Worm (Caenorhabditis elegans) whole organism, young adult: Measurements from ENCODE around the gene T19C4.24.

Experiments used
- B0019.2 ChIP-seq: fragments of 200-800 bp; sonication (Bioruptor generic); conservative IDR thresholded peaks from 2 replicates; pipeline ENCODE4 v1.3.6; 2022; ENCODE audit warnings: missing genetic modification reagents, missing genetic modification characterization, missing compliant biosample characterization
- B0336.3 ChIP-seq: fragments of 200-800 bp; sonication (Bioruptor generic); IDR thresholded peaks from 2 replicates; pipeline ENCODE4 v1.3.6; 2022; ENCODE audit warnings: missing genetic modification characterization, missing compliant biosample characterization
- C17E4.6 ChIP-seq: fragments of 200-800 bp; sonication (Bioruptor generic); IDR thresholded peaks from 2 replicates; pipeline ENCODE4 v1.3.6; 2022; ENCODE audit warnings: missing genetic modification reagents, missing genetic modification characterization, missing compliant biosample characterization
- F10E7.11 ChIP-seq: sonication (generic microtip); optimal IDR thresholded peaks from 2 replicates; lab custom pipeline; 2017; ENCODE audit warnings: mild to moderate bottlenecking, missing genetic modification characterization, moderate library complexity, missing compliant biosample characterization
- F55B11.4 ChIP-seq: sonication (generic microtip); optimal IDR thresholded peaks from 2 replicates; lab custom pipeline; 2016; ENCODE audit warnings: missing compliant biosample characterization, missing genetic modification characterization, borderline replicate concordance; ENCODE audit not compliant: insufficient read depth
- F57C9.4 ChIP-seq: sonication (generic microtip); optimal IDR thresholded peaks from 2 replicates; lab custom pipeline; 2017; ENCODE audit warnings: mild to moderate bottlenecking, missing genetic modification characterization, missing compliant biosample characterization
- K11D2.4 ChIP-seq: fragments of 200-800 bp; sonication (Bioruptor generic); IDR thresholded peaks from 2 replicates; pipeline ENCODE4 v1.3.6; 2022; ENCODE audit warnings: missing genetic modification reagents, missing genetic modification characterization, missing compliant biosample characterization
- Y53G8AR.9 ChIP-seq: fragments of 200-800 bp; sonication (Bioruptor generic); conservative IDR thresholded peaks from 2 replicates; pipeline ENCODE4 v1.3.6; 2022; ENCODE audit warnings: missing genetic modification reagents, missing genetic modification characterization, missing compliant biosample characterization
- Y79H2A.3 ChIP-seq: fragments of 200-800 bp; sonication (Bioruptor generic); conservative IDR thresholded peaks from 2 replicates; pipeline ENCODE4 v1.3.6; 2022; ENCODE audit warnings: missing genetic modification reagents, missing genetic modification characterization, missing compliant biosample characterization
- ama-1 ChIP-seq, 3 experiments: fragments of 150-350 bp in 1 of 3; sonication (generic microtip) in 2 of 3; optimal IDR thresholded peaks; 2 replicates each; lab custom pipeline; 2014 to 2018; ENCODE audit warnings: missing biosample characterization in 2 of 3, missing genetic modification characterization in 2 of 3, missing genetic modification reagents in 2 of 3
- aptf-2 ChIP-seq: fragments of 200-800 bp; sonication (Bioruptor generic); conservative IDR thresholded peaks from 2 replicates; pipeline ENCODE4 v1.3.6; 2022; ENCODE audit warnings: missing genetic modification reagents, missing genetic modification characterization, missing compliant biosample characterization
- atf-7 ChIP-seq: sonication (generic microtip); optimal IDR thresholded peaks from 2 replicates; lab custom pipeline; 2017; ENCODE audit warnings: mild to moderate bottlenecking, missing genetic modification characterization, missing compliant biosample characterization
- bed-1 ChIP-seq: fragments of 200-800 bp; sonication (Bioruptor generic); IDR thresholded peaks from 2 replicates; pipeline ENCODE4 v1.3.6; 2022; ENCODE audit warnings: missing genetic modification reagents, missing genetic modification characterization, missing compliant biosample characterization
- bed-2 ChIP-seq: fragments of 200-800 bp; sonication (Bioruptor generic); IDR thresholded peaks from 2 replicates; pipeline ENCODE4 v1.3.6; 2022; ENCODE audit warnings: missing genetic modification reagents, missing genetic modification characterization, missing compliant biosample characterization
- cebp-2 ChIP-seq: fragments of 200-800 bp; sonication (Bioruptor generic); IDR thresholded peaks from 2 replicates; pipeline ENCODE4 v1.3.6; 2022; ENCODE audit warnings: missing genetic modification characterization, missing compliant biosample characterization
- dpff-1 ChIP-seq: sonication (generic microtip); optimal IDR thresholded peaks from 2 replicates; lab custom pipeline; 2017; ENCODE audit warnings: mild to moderate bottlenecking, missing genetic modification characterization, missing compliant biosample characterization
- ets-4 ChIP-seq: fragments of 200-800 bp; sonication (Bioruptor generic); optimal IDR thresholded peaks from 2 replicates; lab custom pipeline; 2018; ENCODE audit warnings: mild to moderate bottlenecking, missing genetic modification characterization, missing compliant biosample characterization
- fkh-3 ChIP-seq: sonication (generic microtip); optimal IDR thresholded peaks from 2 replicates; lab custom pipeline; 2016; ENCODE audit warnings: mild to moderate bottlenecking, missing genetic modification characterization, missing compliant biosample characterization
- gei-17 ChIP-seq: fragments of 200-800 bp; sonication (Bioruptor generic); optimal IDR thresholded peaks from 2 replicates; lab custom pipeline; 2018; ENCODE audit warnings: mild to moderate bottlenecking, missing genetic modification characterization, missing compliant biosample characterization
- hlh-12 ChIP-seq: sonication (generic microtip); optimal IDR thresholded peaks from 2 replicates; lab custom pipeline; 2016; ENCODE audit warnings: missing genetic modification characterization, missing compliant biosample characterization
- hlh-26 ChIP-seq: fragments of 200-800 bp; sonication (Bioruptor generic); conservative IDR thresholded peaks from 2 replicates; pipeline ENCODE4 v1.3.6; 2022; ENCODE audit warnings: missing genetic modification reagents, missing genetic modification characterization, missing compliant biosample characterization
- hmg-20 ChIP-seq: fragments of 200-800 bp; sonication (Bioruptor generic); IDR thresholded peaks from 2 replicates; pipeline ENCODE4 v1.3.6; 2022; ENCODE audit warnings: missing genetic modification reagents, missing genetic modification characterization, missing compliant biosample characterization
- hsf-1 ChIP-seq: fragments of 200-800 bp; sonication (Bioruptor generic); IDR thresholded peaks from 2 replicates; pipeline ENCODE4 v1.3.6; 2022; ENCODE audit warnings: missing genetic modification reagents, missing genetic modification characterization, missing compliant biosample characterization
- lag-1 ChIP-seq: fragments of 200-800 bp; sonication (Bioruptor generic); IDR thresholded peaks from 2 replicates; pipeline ENCODE4 v1.3.6; 2022; ENCODE audit warnings: missing genetic modification reagents, missing genetic modification characterization, missing compliant biosample characterization
- let-607 ChIP-seq, 2 experiments: fragments of 200-800 bp in 1 of 2; sonication (Bioruptor generic) in 1 of 2; sonication (generic microtip) in 1 of 2; optimal IDR thresholded peaks; 2 replicates each; lab custom pipeline; 2016 to 2018; ENCODE audit warnings: mild to moderate bottlenecking in 2 of 2, missing compliant biosample characterization in 2 of 2, missing genetic modification characterization in 2 of 2, moderate library complexity in 2 of 2, missing genotype in 1 of 2
- lin-26 ChIP-seq: fragments of 200-800 bp; sonication (Bioruptor generic); IDR thresholded peaks from 2 replicates; pipeline ENCODE4 v1.3.6; 2022; ENCODE audit warnings: missing genetic modification reagents, missing genetic modification characterization, missing compliant biosample characterization
- lin-54 ChIP-seq: fragments of 200-800 bp; sonication (Bioruptor generic); optimal IDR thresholded peaks from 2 replicates; lab custom pipeline; 2018; ENCODE audit warnings: mild to moderate bottlenecking, missing genetic modification characterization, missing compliant biosample characterization
- lir-1 ChIP-seq: fragments of 200-800 bp; sonication (Bioruptor generic); conservative IDR thresholded peaks from 2 replicates; pipeline ENCODE4 v1.3.6; 2022; ENCODE audit warnings: missing genetic modification reagents, missing genetic modification characterization, missing compliant biosample characterization
- lsl-1 ChIP-seq: fragments of 200-800 bp; sonication (Bioruptor generic); optimal IDR thresholded peaks from 2 replicates; lab custom pipeline; 2018; ENCODE audit warnings: mild to moderate bottlenecking, missing genetic modification characterization, moderate library complexity, missing compliant biosample characterization
- madf-3 ChIP-seq: fragments of 200-800 bp; sonication (Bioruptor generic); IDR thresholded peaks from 2 replicates; pipeline ENCODE4 v1.3.6; 2022; ENCODE audit warnings: missing genetic modification reagents, missing genetic modification characterization, missing compliant biosample characterization
- madf-6 ChIP-seq: fragments of 200-800 bp; sonication (Bioruptor generic); IDR thresholded peaks from 2 replicates; pipeline ENCODE4 v1.3.6; 2022; ENCODE audit warnings: missing genetic modification reagents, missing genetic modification characterization, missing compliant biosample characterization
- madf-8 ChIP-seq: fragments of 200-800 bp; sonication (Bioruptor generic); conservative IDR thresholded peaks from 2 replicates; pipeline ENCODE4 v1.3.6; 2022; ENCODE audit warnings: missing genetic modification reagents, missing genetic modification characterization, missing compliant biosample characterization
- mcd-1 ChIP-seq: fragments of 200-800 bp; sonication (Bioruptor generic); IDR thresholded peaks from 2 replicates; pipeline ENCODE4 v1.3.6; 2022; ENCODE audit warnings: missing genetic modification reagents, missing genetic modification characterization, missing compliant biosample characterization
- nfya-2 ChIP-seq: fragments of 200-800 bp; sonication (Bioruptor generic); IDR thresholded peaks from 2 replicates; pipeline ENCODE4 v1.3.6; 2022; ENCODE audit warnings: missing genetic modification reagents, missing genetic modification characterization, missing compliant biosample characterization
- nfyb-1 ChIP-seq: fragments of 200-800 bp; sonication (Bioruptor generic); IDR thresholded peaks from 2 replicates; pipeline ENCODE4 v1.3.6; 2022; ENCODE audit warnings: missing genetic modification reagents, missing genetic modification characterization, missing compliant biosample characterization
- pbrm-1 ChIP-seq: fragments of 200-800 bp; sonication (Bioruptor generic); IDR thresholded peaks from 2 replicates; pipeline ENCODE4 v1.3.6; 2022; ENCODE audit warnings: missing genetic modification reagents, missing genetic modification characterization, missing compliant biosample characterization
- rpc-1 ChIP-seq, 2 experiments: fragments of 150-350 bp in 1 of 2; sonication (generic microtip) in 1 of 2; optimal IDR thresholded peaks; 2 replicates each; lab custom pipeline; 2014 to 2018; ENCODE audit warnings: missing biosample characterization in 1 of 2, missing genetic modification characterization in 1 of 2, missing genetic modification reagents in 1 of 2, missing genotype in 1 of 2
- snpc-3.4 ChIP-seq: sonication (generic microtip); optimal IDR thresholded peaks from 2 replicates; lab custom pipeline; 2017; ENCODE audit warnings: missing genetic modification characterization, mild to moderate bottlenecking, missing compliant biosample characterization, antibody characterized with exemption, moderate library complexity, missing genotype, missing genetic modification reagents
- snpc-4 ChIP-seq, 5 experiments: fragments of 150-350 bp in 1 of 5; sonication (generic microtip) in 4 of 5; optimal IDR thresholded peaks; 2 replicates each; lab custom pipeline; 2014 to 2018; ENCODE audit warnings: missing genetic modification characterization in 5 of 5, missing biosample characterization in 3 of 5, antibody characterized with exemption in 2 of 5, mild to moderate bottlenecking in 2 of 5, missing compliant biosample characterization in 2 of 5, missing genotype in 2 of 5, moderate library complexity in 2 of 5, missing genetic modification reagents in 1 of 5
- sptf-2 ChIP-seq: fragments of 200-800 bp; sonication (Bioruptor generic); optimal IDR thresholded peaks from 2 replicates; lab custom pipeline; 2018; ENCODE audit warnings: mild to moderate bottlenecking, missing genetic modification characterization, missing compliant biosample characterization
- tbp1 ChIP-seq: fragments of 200-800 bp; sonication (Bioruptor generic); optimal IDR thresholded peaks from 2 replicates; lab custom pipeline; 2018; ENCODE audit warnings: mild to moderate bottlenecking, missing genetic modification characterization, missing compliant biosample characterization
- zfh-2 ChIP-seq: fragments of 200-800 bp; sonication (Bioruptor generic); conservative IDR thresholded peaks from 2 replicates; pipeline ENCODE4 v1.3.6; 2022; ENCODE audit warnings: missing genetic modification reagents, missing genetic modification characterization, missing compliant biosample characterization
- ztf-25 ChIP-seq: fragments of 200-800 bp; sonication (Bioruptor generic); IDR thresholded peaks from 2 replicates; pipeline ENCODE4 v1.3.6; 2022; ENCODE audit warnings: missing genetic modification reagents, missing genetic modification characterization, missing compliant biosample characterization
- ztf-26 ChIP-seq: sonication (generic microtip); optimal IDR thresholded peaks from 2 replicates; lab custom pipeline; 2017; ENCODE audit warnings: missing genetic modification characterization, missing compliant biosample characterization

Gene T19C4.24

DNA sequence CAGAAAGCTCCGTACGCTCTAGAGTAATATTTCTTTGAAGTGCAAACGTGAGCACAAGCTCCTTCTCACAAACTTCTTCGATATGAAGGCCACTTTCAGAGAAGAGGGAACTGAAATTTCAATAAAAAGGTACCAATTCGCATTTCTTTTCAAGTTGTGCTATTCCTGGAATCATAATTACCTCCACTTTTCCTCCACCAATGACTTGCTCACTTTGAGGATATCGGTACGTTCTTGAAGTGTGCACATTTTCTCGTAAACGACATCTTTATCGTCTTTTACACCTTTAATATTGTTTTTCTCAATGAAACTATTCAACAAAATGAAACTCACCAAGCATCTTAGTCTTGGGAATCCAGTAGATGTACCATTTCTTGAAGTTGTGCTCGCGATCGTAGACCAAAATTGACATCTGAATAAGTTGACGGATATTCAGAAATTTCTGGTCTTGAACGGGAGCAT, 27.5 kb downstream of the T19C4.24 start, which contains the start of gene scb-1:
TSS of gene scb-1 (minus strand) at position 412 of the 462 bp plus-strand sequence.
- TF ChIP-seq gei-17 (GFP tag; lab: Kevin White, UChicago) (no peak), lin-26 (GFP tag; lab: Robert Waterston, UW) (no peak), hmg-20 (no peak), dpff-1 (tag; lab: Kevin White, UChicago) (peak; percentile 72), F57C9.4 (no peak), K11D2.4 (GFP tag; lab: Robert Waterston, UW) (no peak), hsf-1 (GFP tag; lab: Robert Waterston, UW) (no peak), tbp1 (GFP tag; lab: Kevin White, UChicago) (no peak), Y53G8AR.9 (GFP tag; lab: Robert Waterston, UW) (peak; percentile 12), bed-1 (GFP tag; lab: Robert Waterston, UW) (no peak), snpc-4 (GFP tag; optimal IDR thresholded peaks at IDR 0.05; lab: Kevin White, UChicago) (no peak), snpc-4 (tag; optimal IDR thresholded peaks at IDR 0.05; lab: Kevin White, UChicago) (no peak), aptf-2 (GFP tag; lab: Robert Waterston, UW) (no peak), F10E7.11 (tag; lab: Kevin White, UChicago) (no peak), lag-1 (GFP tag; lab: Robert Waterston, UW) (no peak), fkh-3 (tag; lab: Kevin White, UChicago) (no peak), lin-54 (GFP tag; lab: Kevin White, UChicago) (no peak), ets-4 (GFP tag; lab: Kevin White, UChicago) (no peak), ztf-26 (tag; lab: Kevin White, UChicago) (peak; percentile 42), hlh-12 (tag; lab: Kevin White, UChicago) (no peak), cebp-2 (GFP tag; lab: Robert Waterston, UW) (no peak), madf-8 (GFP tag; lab: Robert Waterston, UW) (no peak), madf-6 (GFP tag; lab: Robert Waterston, UW) (no peak), B0019.2 (GFP tag; lab: Robert Waterston, UW) (no peak), B0336.3 (GFP tag; lab: Robert Waterston, UW) (peak; percentile 22; the same call in 1 of the 2 replicates), F55B11.4 (tag; lab: Kevin White, UChicago) (no peak), hlh-26 (GFP tag; lab: Robert Waterston, UW) (no peak), mcd-1 (GFP tag; lab: Robert Waterston, UW) (no peak), zfh-2 (GFP tag; lab: Robert Waterston, UW) (no peak), ama-1 (optimal IDR thresholded peaks at IDR 0.05; lab: Kevin White, UChicago) (peak; percentile 71), ama-1 (GFP tag; optimal IDR thresholded peaks at IDR 0.05; lab: Kevin White, UChicago) (no peak), nfya-2 (GFP tag; lab: Robert Waterston, UW) (no peak), sptf-2 (GFP tag; lab: Kevin White, UChicago) (no peak), atf-7 (tag; lab: Kevin White, UChicago) (no peak), snpc-3.4 (tag; lab: Kevin White, UChicago) (peak; percentile 16), let-607 (tag; optimal IDR thresholded peaks at IDR 0.05; lab: Kevin White, UChicago) (peak in 1 of 2 experiments; percentile 25), ztf-25 (GFP tag; lab: Robert Waterston, UW) (0 out of 2 replicates have a peak, but pooled peaks have one; percentile 27), Y79H2A.3 (GFP tag; lab: Robert Waterston, UW) (no peak), lir-1 (GFP tag; lab: Robert Waterston, UW) (no peak), nfyb-1 (GFP tag; lab: Robert Waterston, UW) (0 out of 2 replicates have a peak, but pooled peaks have one; percentile 18), C17E4.6 (GFP tag; lab: Robert Waterston, UW) (no peak), lsl-1 (GFP tag; lab: Kevin White, UChicago) (no peak), bed-2 (GFP tag; lab: Robert Waterston, UW) (no peak), rpc-1 (optimal IDR thresholded peaks at IDR 0.05; lab: Kevin White, UChicago) (no peak), rpc-1 (tag; optimal IDR thresholded peaks at IDR 0.05; lab: Kevin White, UChicago) (no peak), pbrm-1 (GFP tag; lab: Robert Waterston, UW) (peak; percentile 8; the same call in 1 of the 2 replicates), madf-3 (GFP tag; lab: Robert Waterston, UW) (0 out of 2 replicates have a peak, but pooled peaks have one; percentile 48)
